Worm (Caenorhabditis elegans) whole organism, L4 larva: ENCODE measurements around the gene aakg-1.
A peak's percentile ranks its signal among the peaks of the same experiment; 100 is the strongest.

Experiments
- F37D6.2 ChIP-seq: sonication (generic microtip); optimal IDR thresholded peaks from 2 replicates; lab custom pipeline; 2016; ENCODE audit warnings: mild to moderate bottlenecking, missing genetic modification characterization, missing compliant biosample characterization
- F49E8.2 ChIP-seq: sonication (generic microtip); optimal IDR thresholded peaks from 2 replicates; lab custom pipeline; 2016; ENCODE audit warnings: missing compliant biosample characterization, mild to moderate bottlenecking, missing genetic modification characterization, borderline replicate concordance
- R02D3.7 ChIP-seq: fragments of 150-350 bp; sonication (generic microtip); optimal IDR thresholded peaks from 3 replicates; lab custom pipeline; 2014; ENCODE audit warnings: missing biosample characterization, missing genetic modification characterization
- T20F7.1 ChIP-seq: fragments of 200-800 bp; sonication (Bioruptor generic); optimal IDR thresholded peaks from 2 replicates; lab custom pipeline; 2018; ENCODE audit warnings: mild to moderate bottlenecking, missing genetic modification characterization, missing compliant biosample characterization
- T26A8.4 ChIP-seq: fragments of 200-800 bp; sonication (Bioruptor generic); IDR thresholded peaks from 2 replicates; pipeline ENCODE4 v1.3.6; 2022; ENCODE audit warnings: missing genetic modification characterization, missing compliant biosample characterization
- Y48G9A.11 ChIP-seq: fragments of 200-800 bp; sonication (Bioruptor generic); IDR thresholded peaks from 2 replicates; pipeline ENCODE4 v1.3.6; 2022; ENCODE audit warnings: missing genetic modification reagents, missing genetic modification characterization, missing compliant biosample characterization
- ama-1 ChIP-seq: fragments of 150-350 bp; optimal IDR thresholded peaks from 2 replicates; lab custom pipeline; 2014; ENCODE audit warnings: inconsistent platforms, mixed read lengths
- arid-1 ChIP-seq: fragments of 200-800 bp; sonication (Bioruptor generic); conservative IDR thresholded peaks from 2 replicates; pipeline ENCODE4 v1.3.6; 2022; ENCODE audit warnings: missing genetic modification reagents, missing genetic modification characterization, missing compliant biosample characterization
- attf-4 ChIP-seq: sonication (generic microtip); optimal IDR thresholded peaks from 3 replicates; lab custom pipeline; 2017; ENCODE audit warnings: missing biosample characterization, missing genetic modification characterization
- ceh-28 ChIP-seq: fragments of 150-350 bp; optimal IDR thresholded peaks from 2 replicates; lab custom pipeline; 2014; ENCODE audit warnings: missing biosample characterization, missing genetic modification reagents, missing genetic modification characterization
- daf-16 ChIP-seq, 3 experiments: sonication (generic microtip); optimal IDR thresholded peaks; 2 replicates each; lab custom pipeline; 2016 to 2017; ENCODE audit warnings: missing genetic modification characterization in 3 of 3, missing genetic modification reagents in 3 of 3, mild to moderate bottlenecking in 2 of 3, missing compliant biosample characterization in 2 of 3, missing biosample characterization in 1 of 3, moderate library complexity in 1 of 3
- dpl-1 ChIP-seq: fragments of 150-350 bp; optimal IDR thresholded peaks from 2 replicates; lab custom pipeline; 2014; ENCODE audit warnings: missing biosample characterization, missing genetic modification reagents, missing genetic modification characterization
- dve-1 ChIP-seq: sonication (generic microtip); optimal IDR thresholded peaks from 2 replicates; lab custom pipeline; 2017; ENCODE audit warnings: antibody characterized with exemption, mild to moderate bottlenecking, missing genetic modification characterization, missing compliant biosample characterization; ENCODE audit not compliant: insufficient read depth
- egl-27 ChIP-seq: sonication (generic microtip); optimal IDR thresholded peaks from 3 replicates; lab custom pipeline; 2017; ENCODE audit warnings: missing biosample characterization, missing genetic modification reagents, missing genetic modification characterization
- hif-1 ChIP-seq, 2 experiments: sonication (generic microtip); optimal IDR thresholded peaks; 2 replicates each; lab custom pipeline; 2016 to 2017; ENCODE audit warnings: missing compliant biosample characterization in 2 of 2, missing genetic modification characterization in 2 of 2, missing genetic modification reagents in 2 of 2, missing genotype in 2 of 2, mild to moderate bottlenecking in 1 of 2
- hmg-1.1 ChIP-seq: fragments of 200-800 bp; sonication (Bioruptor generic); IDR thresholded peaks from 2 replicates; pipeline ENCODE4 v1.3.6; 2022; ENCODE audit warnings: missing genetic modification reagents, missing genetic modification characterization, missing compliant biosample characterization
- jun-1 ChIP-seq: fragments of 150-350 bp; optimal IDR thresholded peaks from 2 replicates; lab custom pipeline; 2014; ENCODE audit warnings: missing biosample characterization, missing genetic modification reagents, missing genetic modification characterization
- lin-1 ChIP-seq: fragments of 200-800 bp; sonication (Bioruptor generic); IDR thresholded peaks from 2 replicates; pipeline ENCODE4 v1.3.6; 2022; ENCODE audit warnings: missing genetic modification reagents, missing genetic modification characterization, missing compliant biosample characterization
- lin-13 ChIP-seq: fragments of 150-350 bp; optimal IDR thresholded peaks from 2 replicates; lab custom pipeline; 2014; ENCODE audit warnings: missing biosample characterization, missing genetic modification reagents, missing genetic modification characterization
- lin-38 ChIP-seq: fragments of 200-800 bp; sonication (Bioruptor generic); IDR thresholded peaks from 2 replicates; pipeline ENCODE4 v1.3.6; 2022; ENCODE audit warnings: missing genetic modification reagents, missing genetic modification characterization, missing compliant biosample characterization
- lsy-2 ChIP-seq, 2 experiments: fragments of 150-350 bp in 1 of 2; sonication (generic microtip) in 1 of 2; optimal IDR thresholded peaks; 2 replicates each; lab custom pipeline; 2014 to 2017; ENCODE audit warnings: missing biosample characterization in 2 of 2, missing genetic modification characterization in 2 of 2
- madf-5 ChIP-seq, 2 experiments: fragments of 200-800 bp; sonication (Bioruptor generic); IDR thresholded peaks; 2 replicates each; pipeline ENCODE4 v1.3.6; 2022; ENCODE audit warnings: missing compliant biosample characterization in 2 of 2, missing genetic modification characterization in 2 of 2
- mdt-29 ChIP-seq: fragments of 200-800 bp; sonication (Bioruptor generic); IDR thresholded peaks from 2 replicates; pipeline ENCODE4 v1.3.6; 2022; ENCODE audit warnings: missing genetic modification reagents, missing genetic modification characterization, missing compliant biosample characterization
- mep-1 ChIP-seq: fragments of 150-350 bp; sonication (generic microtip); optimal IDR thresholded peaks from 3 replicates; lab custom pipeline; 2014; ENCODE audit warnings: missing biosample characterization, missing genetic modification characterization
- nhr-11 ChIP-seq: fragments of 150-350 bp; optimal IDR thresholded peaks from 2 replicates; lab custom pipeline; 2014; ENCODE audit warnings: missing biosample characterization, missing genetic modification characterization
- nhr-25 ChIP-seq: sonication (generic microtip); optimal IDR thresholded peaks from 2 replicates; lab custom pipeline; 2017; ENCODE audit warnings: missing genetic modification characterization, mild to moderate bottlenecking, missing compliant biosample characterization, antibody characterized with exemption, moderate library complexity, borderline replicate concordance; ENCODE audit not compliant: insufficient read depth
- php-3 ChIP-seq: fragments of 200-800 bp; sonication (Bioruptor generic); IDR thresholded peaks from 2 replicates; pipeline ENCODE4 v1.3.6; 2022; ENCODE audit warnings: missing genetic modification reagents, missing genetic modification characterization, missing compliant biosample characterization
- pqm-1 ChIP-seq: sonication (generic microtip); optimal IDR thresholded peaks from 2 replicates; lab custom pipeline; 2017; ENCODE audit warnings: missing biosample characterization, missing genetic modification characterization
- rbr-2 ChIP-seq: sonication (generic microtip); optimal IDR thresholded peaks from 2 replicates; lab custom pipeline; 2016; ENCODE audit warnings: missing genotype, missing genetic modification characterization, missing compliant biosample characterization
- set-16 ChIP-seq: fragments of 200-800 bp; sonication (Bioruptor generic); IDR thresholded peaks from 2 replicates; pipeline ENCODE4 v1.3.6; 2022; ENCODE audit warnings: missing genetic modification reagents, missing genetic modification characterization, missing compliant biosample characterization
- snpc-1.2 ChIP-seq: fragments of 200-800 bp; sonication (Bioruptor generic); IDR thresholded peaks from 2 replicates; pipeline ENCODE4 v1.3.6; 2022; ENCODE audit warnings: missing genetic modification reagents, missing genetic modification characterization, missing compliant biosample characterization
- snpc-4 ChIP-seq: fragments of 150-350 bp; optimal IDR thresholded peaks from 2 replicates; lab custom pipeline; 2014; ENCODE audit warnings: missing biosample characterization, missing genetic modification characterization
- tra-1 ChIP-seq: fragments of 200-800 bp; sonication (Bioruptor generic); IDR thresholded peaks from 2 replicates; pipeline ENCODE4 v1.3.6; 2022; ENCODE audit warnings: missing genetic modification reagents, missing genetic modification characterization, missing compliant biosample characterization
- unc-130 ChIP-seq: sonication (generic microtip); optimal IDR thresholded peaks from 2 replicates; lab custom pipeline; 2016; ENCODE audit warnings: missing genetic modification reagents, missing genetic modification characterization, missing compliant biosample characterization
- unc-62 ChIP-seq, 3 experiments: fragments of 150-350 bp in 1 of 3; sonication (generic microtip); optimal IDR thresholded peaks in 2 of 3; peaks in 1 of 3; 1 replicate in 1 of 3; 2 replicates in 2 of 3; lab custom pipeline; 2014 to 2017; ENCODE audit warnings: missing biosample characterization in 3 of 3, missing genetic modification characterization in 3 of 3, missing genetic modification reagents in 3 of 3, missing genotype in 1 of 3
- vab-7 ChIP-seq: fragments of 200-800 bp; sonication (Bioruptor generic); IDR thresholded peaks from 2 replicates; pipeline ENCODE4 v1.3.6; 2022; ENCODE audit warnings: missing genetic modification reagents, missing genetic modification characterization, missing compliant biosample characterization
- zfp-2 ChIP-seq: sonication (generic microtip); optimal IDR thresholded peaks from 2 replicates; lab custom pipeline; 2016; ENCODE audit warnings: mild to moderate bottlenecking, missing genetic modification characterization, missing compliant biosample characterization
- ztf-11 ChIP-seq: fragments of 150-350 bp; optimal IDR thresholded peaks from 2 replicates; lab custom pipeline; 2014; ENCODE audit warnings: missing biosample characterization, missing genetic modification characterization

The aakg-1 gene

DNA sequence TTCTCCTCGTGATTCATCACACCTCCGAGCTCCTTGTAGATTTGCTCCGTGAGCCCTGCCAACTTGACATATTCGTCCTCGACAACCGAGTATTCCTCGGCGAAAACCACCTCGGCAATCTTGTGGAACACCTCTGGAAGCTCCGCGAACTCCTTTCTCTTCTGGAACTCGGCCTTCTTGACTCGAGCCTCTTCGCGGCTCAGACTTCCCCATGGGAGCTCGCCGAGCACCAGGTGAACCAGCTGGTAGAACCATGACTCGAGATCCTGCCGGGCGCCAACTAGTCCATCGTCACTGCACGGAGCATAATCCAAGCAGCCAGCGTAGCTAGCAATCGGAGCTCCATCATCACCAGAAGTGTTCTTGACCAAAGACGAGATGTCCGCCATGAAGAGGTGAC lies 44.7 kb downstream of the aakg-1 start:
- peak; percentile 86 for TF ChIP-seq set-16 (GFP tag; lab: Robert Waterston, UW)

DNA sequence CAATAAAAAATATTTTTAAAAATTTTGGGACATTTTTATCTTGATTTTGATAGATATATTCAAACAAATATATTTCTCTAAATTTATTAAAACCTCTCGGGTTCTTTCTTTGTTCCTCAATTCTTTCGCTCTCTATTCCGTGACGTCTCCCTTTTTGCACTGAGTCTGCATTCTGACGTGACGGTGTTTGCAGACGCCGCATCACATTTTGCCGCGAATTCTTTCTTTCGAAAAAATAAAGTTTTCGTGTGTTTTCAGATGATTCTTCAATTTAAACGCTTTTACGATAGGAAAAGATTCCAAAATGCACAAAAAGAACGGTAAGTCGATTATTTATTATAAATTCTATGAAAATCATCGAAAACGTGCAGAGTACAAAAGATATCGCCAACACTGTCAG lies 47.2 kb downstream of the aakg-1 start:
- TF ChIP-seq lin-38 (GFP tag; lab: Robert Waterston, UW) (peak; percentile 65), hmg-1.1 (GFP tag; lab: Robert Waterston, UW) (peak; percentile 69), hif-1 (tag; optimal IDR thresholded peaks at IDR 0.05; lab: Kevin White, UChicago) (peak in 1 of 2 experiments; percentile 3), nhr-11 (tag; lab: Kevin White, UChicago) (no peak), ceh-28 (tag; lab: Kevin White, UChicago) (no peak), lsy-2 (tag; optimal IDR thresholded peaks at IDR 0.05; lab: Kevin White, UChicago) (peak in 1 of 2 experiments; percentile 53), dve-1 (tag; lab: Kevin White, UChicago) (peak; percentile 17), rbr-2 (tag; lab: Kevin White, UChicago) (peak; percentile 8), snpc-4 (no peak), php-3 (GFP tag; lab: Robert Waterston, UW) (no peak), mep-1 (tag; lab: Kevin White, UChicago) (peak; percentile 29), vab-7 (GFP tag; lab: Robert Waterston, UW) (0 out of 2 replicates have a peak, but pooled peaks have one; percentile 8), dpl-1 (GFP tag; lab: Kevin White, UChicago) (peak; percentile 86), T26A8.4 (GFP tag; lab: Robert Waterston, UW) (0 out of 2 replicates have a peak, but pooled peaks have one; percentile 23)

DNA sequence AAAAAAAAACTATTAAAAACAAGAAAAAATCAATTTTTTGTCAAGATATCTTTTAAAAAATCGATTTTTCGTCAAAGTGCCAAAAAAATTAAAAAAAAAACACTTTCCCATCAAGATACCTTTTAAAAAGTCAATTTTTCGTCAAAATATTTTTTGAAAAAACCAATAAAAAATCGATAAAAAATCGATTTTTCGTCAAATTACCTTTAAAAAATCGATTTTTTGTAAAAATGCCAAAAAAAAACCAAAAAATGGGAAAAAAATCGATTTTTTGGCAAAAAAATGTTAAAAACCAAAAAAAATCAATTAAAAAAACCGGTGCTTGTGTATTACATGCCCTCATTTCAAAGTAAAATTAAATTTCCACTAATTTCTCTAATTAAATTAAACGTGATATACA lies 57.5 kb downstream of the aakg-1 start:
- TF ChIP-seq zfp-2: no peak
- TF ChIP-seq ceh-28 (tag; lab: Kevin White, UChicago): peak; percentile 94

DNA sequence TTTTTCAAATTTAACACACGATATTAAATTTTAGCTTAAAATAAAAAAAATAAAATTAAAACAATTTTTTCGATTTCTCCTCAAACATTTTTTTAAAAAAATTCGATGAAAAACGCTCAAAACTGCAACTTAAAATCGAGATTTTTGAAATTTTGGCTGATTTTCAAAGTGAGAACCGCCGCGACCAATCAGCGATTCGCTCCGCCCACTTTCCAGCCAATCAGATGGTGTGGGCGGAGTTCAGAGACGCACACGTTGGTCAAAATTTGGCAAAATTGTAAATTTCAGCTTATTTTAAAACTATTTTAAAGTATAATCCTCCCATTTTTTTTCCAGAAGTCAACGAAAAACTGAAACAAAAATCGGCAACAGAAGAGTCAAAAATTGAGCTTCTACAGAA lies 64.7 kb downstream of the aakg-1 start:
- TF ChIP-seq unc-62 (GFP tag; optimal IDR thresholded peaks at IDR 0.05 in 1 of 2; lab: Kevin White, UChicago) (peak in 1 of 2 experiments; percentile 28), unc-62 (tag; optimal IDR thresholded peaks at IDR 0.05; lab: Kevin White, UChicago) (no peak), mdt-29 (GFP tag; lab: Robert Waterston, UW) (no peak)

DNA sequence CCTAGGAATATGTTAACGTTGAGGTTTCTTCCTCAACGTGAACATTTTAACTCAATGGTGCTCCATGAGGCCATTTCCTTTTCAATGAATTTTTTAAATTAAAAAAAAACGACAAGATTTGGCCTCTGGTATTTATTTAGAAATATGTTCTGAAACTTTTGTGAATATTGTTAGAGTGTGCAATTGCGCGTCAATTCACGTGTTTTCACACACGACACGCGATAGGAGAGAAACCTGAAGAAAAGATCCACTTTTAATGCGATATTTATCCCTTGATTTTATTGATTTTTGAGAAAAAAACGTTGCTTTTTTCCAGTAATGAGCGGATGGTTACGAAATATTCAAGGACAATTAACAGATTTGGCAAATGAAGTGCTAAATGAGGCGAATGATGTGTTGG lies 76.0 kb downstream of the aakg-1 start, which contains the start of gene sql-1:
sql-1 (plus strand) TSS at position 313 of the 400 bp plus-strand sequence.
- TF ChIP-seq arid-1 (GFP tag; lab: Robert Waterston, UW) (peak; percentile 62; the same call in 1 of the 2 replicates), unc-130 (GFP tag; lab: Kevin White, UChicago) (peak; percentile 62), ama-1 (peak; percentile 82), madf-5 (GFP tag; IDR thresholded peaks at IDR 0.05; lab: Robert Waterston, UW) (0 out of 4 replicates have a peak, but pooled peaks of 1 of the 2 experiments have one; percentile 39), F49E8.2 (tag; lab: Kevin White, UChicago) (peak; percentile 44), egl-27 (tag; lab: Kevin White, UChicago) (no peak), R02D3.7 (tag; lab: Kevin White, UChicago) (no peak), ceh-28 (tag; lab: Kevin White, UChicago) (peak; percentile 39), snpc-1.2 (peak; percentile 48; the same call in 1 of the 2 replicates), lin-38 (GFP tag; lab: Robert Waterston, UW) (peak; percentile 72), mdt-29 (GFP tag; lab: Robert Waterston, UW) (no peak), lsy-2 (tag; optimal IDR thresholded peaks at IDR 0.05; lab: Kevin White, UChicago) (peak in 1 of 2 experiments; percentile 34), dpl-1 (GFP tag; lab: Kevin White, UChicago) (peak; percentile 27)

DNA sequence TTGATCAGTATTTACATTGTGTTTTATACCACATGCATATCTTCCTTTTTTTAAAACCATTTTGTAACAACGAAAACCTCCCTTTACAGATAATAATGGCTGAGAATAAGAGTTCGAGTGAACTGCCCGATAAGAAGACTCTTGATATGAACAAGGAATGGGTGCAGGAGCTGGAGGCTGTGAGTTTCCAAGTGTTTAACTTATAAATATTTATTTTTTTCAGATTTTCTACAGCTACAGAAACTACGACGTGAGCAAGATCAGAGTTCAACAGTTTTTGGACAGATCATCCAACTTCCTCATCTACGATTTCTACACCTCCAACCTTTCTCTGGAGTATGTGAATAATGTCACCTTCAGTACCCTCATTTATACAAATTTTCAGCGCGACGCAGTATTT lies 78.8 kb downstream of the aakg-1 start, which contains the start of gene herd-1:
herd-1 (plus strand) TSS at position 90 of the 400 bp plus-strand sequence.
- TF ChIP-seq tra-1 (GFP tag; lab: Robert Waterston, UW) (0 out of 2 replicates have a peak, but pooled peaks have one; percentile 59), F37D6.2 (no peak), snpc-1.2 (peak; percentile 56), lin-1 (GFP tag; lab: Robert Waterston, UW) (no peak), hif-1 (tag; optimal IDR thresholded peaks at IDR 0.05; lab: Kevin White, UChicago) (no peak), nhr-25 (tag; lab: Kevin White, UChicago) (no peak), vab-7 (GFP tag; lab: Robert Waterston, UW) (peak; percentile 13; the same call in 1 of the 2 replicates), pqm-1 (tag; lab: Kevin White, UChicago) (no peak), attf-4 (tag; lab: Kevin White, UChicago) (no peak), lin-13 (GFP tag; lab: Kevin White, UChicago) (no peak), ztf-11 (tag; lab: Kevin White, UChicago) (no peak), Y48G9A.11 (GFP tag; lab: Robert Waterston, UW) (0 out of 2 replicates have a peak, but pooled peaks have one; percentile 36), daf-16 (GFP tag; optimal IDR thresholded peaks at IDR 0.05; lab: Kevin White, UChicago) (no peak), daf-16 (tag; optimal IDR thresholded peaks at IDR 0.05; lab: Kevin White, UChicago) (no peak), php-3 (GFP tag; lab: Robert Waterston, UW) (0 out of 2 replicates have a peak, but pooled peaks have one; percentile 32), ceh-28 (tag; lab: Kevin White, UChicago) (no peak), T20F7.1 (GFP tag; lab: Kevin White, UChicago) (no peak), jun-1 (tag; lab: Kevin White, UChicago) (no peak)
